Worm (Caenorhabditis elegans): Measurements from ENCODE around the gene wrt-10.

The wrt-10 gene

DNA sequence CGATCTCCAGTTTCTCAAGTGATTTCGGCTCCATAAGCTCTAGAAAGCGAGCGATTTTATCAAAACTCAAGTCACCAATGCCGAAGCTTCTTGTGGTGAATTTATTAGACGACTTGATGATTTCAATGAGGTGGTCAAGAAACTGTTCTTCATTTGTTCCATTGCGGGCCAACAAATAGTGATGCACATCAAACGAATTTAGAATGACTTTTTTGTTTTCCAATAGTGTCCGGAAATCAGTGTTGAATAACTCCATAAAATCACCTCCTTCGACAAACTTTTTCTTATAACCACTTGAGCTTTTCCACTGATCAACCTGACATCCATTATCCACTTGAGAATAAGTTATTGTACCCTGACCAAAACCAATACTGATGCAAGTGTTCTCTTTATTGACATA lies 12.9 kb upstream of the wrt-10 start:
- TF ChIP-seq sea-1 (GFP tag; conservative IDR thresholded peaks at IDR 0.05) = no peak
- no peak for TF ChIP-seq hnd-1 (tag; optimal IDR thresholded peaks at IDR 0.05)
- no peak for TF ChIP-seq ceh-36 (tag; optimal IDR thresholded peaks at IDR 0.05)
- no peak for TF ChIP-seq hmg-4 (GFP tag; optimal IDR thresholded peaks at IDR 0.05)
- TF ChIP-seq tbx-37 (GFP tag; conservative IDR thresholded peaks at IDR 0.05) = no peak
- TF ChIP-seq flt-1 (GFP tag; IDR thresholded peaks at IDR 0.05) = no peak
- TF ChIP-seq F13C5.2 (tag; optimal IDR thresholded peaks at IDR 0.05) = no peak
- no peak for TF ChIP-seq ama-1 (optimal IDR thresholded peaks at IDR 0.05)
- no peak for TF ChIP-seq pes-1 (GFP tag; IDR thresholded peaks at IDR 0.05)
- TF ChIP-seq tra-4 (tag; optimal IDR thresholded peaks at IDR 0.05) = no peak
- no peak for TF ChIP-seq ceh-13 (GFP tag; optimal IDR thresholded peaks at IDR 0.05)
- no peak for TF ChIP-seq aly-1 (tag; optimal IDR thresholded peaks at IDR 0.05)
- no peak for TF ChIP-seq scrt-1 (GFP tag; IDR thresholded peaks at IDR 0.05)
- no peak for TF ChIP-seq ets-7 (tag; optimal IDR thresholded peaks at IDR 0.05)
- TF ChIP-seq tbx-11 (GFP tag; IDR thresholded peaks at IDR 0.05) = no peak
- no peak for TF ChIP-seq B0310.2 (tag; optimal IDR thresholded peaks at IDR 0.05)
- TF ChIP-seq hmbx-1 (tag; optimal IDR thresholded peaks at IDR 0.05) = no peak

- TF ChIP-seq flt-1 (GFP tag; IDR thresholded peaks at IDR 0.05) = no peak
- no peak for TF ChIP-seq pes-1 (GFP tag; IDR thresholded peaks at IDR 0.05)
- no peak for TF ChIP-seq sea-1 (GFP tag; conservative IDR thresholded peaks at IDR 0.05)
- no peak for TF ChIP-seq ceh-13 (GFP tag; optimal IDR thresholded peaks at IDR 0.05)
- no peak for TF ChIP-seq scrt-1 (GFP tag; IDR thresholded peaks at IDR 0.05)
- no peak for TF ChIP-seq ceh-36 (tag; optimal IDR thresholded peaks at IDR 0.05)
- no peak for TF ChIP-seq hmbx-1 (tag; optimal IDR thresholded peaks at IDR 0.05)
- TF ChIP-seq tra-4 (tag; optimal IDR thresholded peaks at IDR 0.05) = no peak
- no peak for TF ChIP-seq tbx-37 (GFP tag; conservative IDR thresholded peaks at IDR 0.05)
- no peak for TF ChIP-seq B0310.2 (tag; optimal IDR thresholded peaks at IDR 0.05)
- TF ChIP-seq tbx-11 (GFP tag; IDR thresholded peaks at IDR 0.05) = no peak
- no peak for TF ChIP-seq ets-7 (tag; optimal IDR thresholded peaks at IDR 0.05)
- TF ChIP-seq hnd-1 (tag; optimal IDR thresholded peaks at IDR 0.05) = no peak
- no peak for TF ChIP-seq F13C5.2 (tag; optimal IDR thresholded peaks at IDR 0.05)
These were observed 11.0 kb upstream of the wrt-10 start for ce11 chrII:7545364-7545763.

DNA sequence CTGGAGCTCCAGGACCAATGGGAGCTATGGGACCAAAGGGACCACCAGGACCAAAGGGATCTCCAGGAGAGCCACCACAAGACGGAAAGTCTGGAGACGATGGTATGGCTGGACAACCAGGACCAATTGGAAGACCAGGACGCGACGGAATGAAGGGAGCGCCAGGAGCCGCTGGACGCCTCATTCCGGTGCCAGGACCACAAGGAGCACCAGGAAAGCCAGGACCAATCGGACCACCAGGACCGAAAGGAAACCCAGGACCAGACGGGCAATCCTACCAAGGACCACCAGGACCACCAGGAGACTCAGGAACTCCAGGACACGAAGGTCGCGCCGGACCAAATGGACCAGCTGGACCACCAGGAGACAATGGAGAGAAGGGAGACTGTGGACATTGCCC lies 10.4 kb upstream of the wrt-10 start:
- no peak for TF ChIP-seq hmg-4 (GFP tag; optimal IDR thresholded peaks at IDR 0.05)

DNA sequence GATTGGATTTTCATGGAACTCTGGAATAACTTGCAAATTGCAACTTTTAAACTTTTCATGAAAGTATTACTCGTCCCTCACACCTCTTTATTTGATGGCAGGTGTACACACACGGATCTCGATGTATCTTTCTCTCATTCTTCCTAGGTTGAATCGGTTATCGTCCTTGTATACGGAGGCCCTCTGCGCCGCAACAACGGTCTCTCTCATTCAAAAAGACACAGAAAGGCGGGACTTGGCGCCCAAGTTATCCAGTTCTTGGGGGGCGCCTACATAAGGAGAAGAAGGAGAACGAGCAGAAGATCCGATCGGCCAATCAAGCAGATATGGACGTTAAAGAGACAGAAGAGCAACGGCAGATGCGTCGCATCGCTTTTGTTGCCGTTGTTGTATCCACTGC lies 9.4 kb upstream of the wrt-10 start, which contains the start of gene rol-8:
Gene rol-8 (plus strand): TSS at position 301 of the 400 bp plus-strand sequence.
- TF ChIP-seq hnd-1 (tag; optimal IDR thresholded peaks at IDR 0.05) (no peak), tra-4 (tag; optimal IDR thresholded peaks at IDR 0.05) (no peak), ama-1 (optimal IDR thresholded peaks at IDR 0.05) (no peak), B0310.2 (tag; optimal IDR thresholded peaks at IDR 0.05) (no peak), tbx-11 (GFP tag; IDR thresholded peaks at IDR 0.05) (no peak), ets-7 (tag; optimal IDR thresholded peaks at IDR 0.05) (no peak), pes-1 (GFP tag; IDR thresholded peaks at IDR 0.05) (no peak), ceh-36 (tag; optimal IDR thresholded peaks at IDR 0.05) (no peak), F13C5.2 (tag; optimal IDR thresholded peaks at IDR 0.05) (no peak), aly-1 (tag; optimal IDR thresholded peaks at IDR 0.05) (no peak), sea-1 (GFP tag; conservative IDR thresholded peaks at IDR 0.05) (no peak), ceh-13 (GFP tag; optimal IDR thresholded peaks at IDR 0.05) (no peak), flt-1 (GFP tag; IDR thresholded peaks at IDR 0.05) (no peak)

ce11 chrII:7542952-7543351 lies 8.6 kb upstream of the wrt-10 start:
- no peak for TF ChIP-seq hnd-1 (tag; optimal IDR thresholded peaks at IDR 0.05)
- TF ChIP-seq sea-1 (GFP tag; conservative IDR thresholded peaks at IDR 0.05) = no peak
- no peak for TF ChIP-seq aly-1 (tag; optimal IDR thresholded peaks at IDR 0.05)
- no peak for TF ChIP-seq hmg-4 (GFP tag; optimal IDR thresholded peaks at IDR 0.05)
- no peak for TF ChIP-seq scrt-1 (GFP tag; IDR thresholded peaks at IDR 0.05)
- TF ChIP-seq F13C5.2 (tag; optimal IDR thresholded peaks at IDR 0.05) = no peak
- TF ChIP-seq ama-1 (optimal IDR thresholded peaks at IDR 0.05) = no peak
- TF ChIP-seq hmbx-1 (tag; optimal IDR thresholded peaks at IDR 0.05) = no peak
- no peak for TF ChIP-seq tbx-11 (GFP tag; IDR thresholded peaks at IDR 0.05)
- no peak for TF ChIP-seq ets-7 (tag; optimal IDR thresholded peaks at IDR 0.05)
- TF ChIP-seq flt-1 (GFP tag; IDR thresholded peaks at IDR 0.05) = no peak

- TF ChIP-seq ama-1 (optimal IDR thresholded peaks at IDR 0.05) (no peak), hmg-4 (GFP tag; optimal IDR thresholded peaks at IDR 0.05) (no peak), aly-1 (tag; optimal IDR thresholded peaks at IDR 0.05) (no peak), sea-1 (GFP tag; conservative IDR thresholded peaks at IDR 0.05) (no peak), ets-7 (tag; optimal IDR thresholded peaks at IDR 0.05) (no peak), hmbx-1 (tag; optimal IDR thresholded peaks at IDR 0.05) (no peak)
These were observed 3.4 kb upstream of the wrt-10 start, which contains the start of gene nfi-1 for ce11 chrII:7537603-7538230. Gene nfi-1, plus strand, starts transcription at chrII:7538180.

- TF ChIP-seq ets-7 (tag; optimal IDR thresholded peaks at IDR 0.05) (no peak), tbx-11 (GFP tag; IDR thresholded peaks at IDR 0.05) (no peak), sea-1 (GFP tag; conservative IDR thresholded peaks at IDR 0.05) (no peak), ceh-36 (tag; optimal IDR thresholded peaks at IDR 0.05) (no peak), tra-4 (tag; optimal IDR thresholded peaks at IDR 0.05) (no peak), tbx-37 (GFP tag; conservative IDR thresholded peaks at IDR 0.05) (no peak), hmg-4 (GFP tag; optimal IDR thresholded peaks at IDR 0.05) (no peak), flt-1 (GFP tag; IDR thresholded peaks at IDR 0.05) (no peak), pes-1 (GFP tag; IDR thresholded peaks at IDR 0.05) (no peak), hmbx-1 (tag; optimal IDR thresholded peaks at IDR 0.05) (no peak), aly-1 (tag; optimal IDR thresholded peaks at IDR 0.05) (no peak), ama-1 (optimal IDR thresholded peaks at IDR 0.05) (no peak), F13C5.2 (tag; optimal IDR thresholded peaks at IDR 0.05) (no peak), B0310.2 (tag; optimal IDR thresholded peaks at IDR 0.05) (no peak), scrt-1 (GFP tag; IDR thresholded peaks at IDR 0.05) (no peak), ceh-13 (GFP tag; optimal IDR thresholded peaks at IDR 0.05) (no peak), hnd-1 (tag; optimal IDR thresholded peaks at IDR 0.05) (no peak)
These were observed 571 bp upstream of the wrt-10 start, which contains the start of gene ZK1290.13 for ce11 chrII:7534934-7535333. Gene ZK1290.13, plus strand, starts transcription at chrII:7535006.

All from whole organism, early embryonic.